Fruit fly (Drosophila melanogaster) whole organism, prepupa: ENCODE measurements around the gene fon.
A peak's percentile ranks its signal among the peaks of the same experiment; 100 is the strongest.

ENCODE experiments used
- Blimp-1 ChIP-seq: fragments of 200-800 bp; sonication (Bioruptor generic); optimal IDR thresholded peaks from 3 replicates; lab custom pipeline; 2017; ENCODE audit warnings: missing biosample characterization, missing genetic modification characterization, mild to moderate bottlenecking, moderate library complexity, missing genetic modification reagents
- CG10631 ChIP-seq: fragments of 200-800 bp; sonication (Bioruptor generic); optimal IDR thresholded peaks from 2 replicates; lab custom pipeline; 2016; ENCODE audit warnings: missing biosample characterization, missing genetic modification characterization
- CG10669 ChIP-seq: fragments of 200-800 bp; sonication (Bioruptor generic); optimal IDR thresholded peaks from 3 replicates; lab custom pipeline; 2018; ENCODE audit warnings: missing biosample characterization, mild to moderate bottlenecking, missing genetic modification characterization, moderate library complexity
- CG11294 ChIP-seq: fragments of 200-800 bp; sonication (Bioruptor generic); IDR thresholded peaks from 2 replicates; pipeline ENCODE4 v1.3.6; 2022; ENCODE audit warnings: missing biosample characterization, missing genetic modification characterization
- CG11902 ChIP-seq: fragments of 200-800 bp; sonication (Bioruptor generic); optimal IDR thresholded peaks from 3 replicates; lab custom pipeline; 2016; ENCODE audit warnings: missing biosample characterization, missing genetic modification characterization
- CG16779 ChIP-seq: fragments of 200-800 bp; sonication (Bioruptor generic); optimal IDR thresholded peaks from 3 replicates; lab custom pipeline; 2017; ENCODE audit warnings: missing biosample characterization, mild to moderate bottlenecking, missing genetic modification characterization
- CG3032 ChIP-seq: fragments of 200-800 bp; optimal IDR thresholded peaks from 2 replicates; lab custom pipeline; 2019; ENCODE audit warnings: missing biosample characterization, mild to moderate bottlenecking, missing genetic modification characterization, moderate library complexity
- CG32006 ChIP-seq: fragments of 200-800 bp; sonication (Bioruptor generic); optimal IDR thresholded peaks from 3 replicates; lab custom pipeline; 2017; ENCODE audit warnings: missing biosample characterization, mild to moderate bottlenecking, missing genetic modification characterization
- CG34406 ChIP-seq: fragments of 200-800 bp; sonication (Bioruptor generic); optimal IDR thresholded peaks from 3 replicates; lab custom pipeline; 2016; ENCODE audit warnings: missing biosample characterization, missing genetic modification characterization
- CG4318 ChIP-seq: fragments of 200-800 bp; sonication (Bioruptor generic); optimal IDR thresholded peaks from 3 replicates; lab custom pipeline; 2017; ENCODE audit warnings: missing biosample characterization, mild to moderate bottlenecking, missing genetic modification characterization
- CG6163 ChIP-seq: fragments of 200-800 bp; sonication (Bioruptor generic); IDR thresholded peaks from 3 replicates; pipeline ENCODE4 v1.3.6; 2022; ENCODE audit warnings: missing biosample characterization, missing genetic modification characterization
- CG6276 ChIP-seq: fragments of 200-800 bp; sonication (Bioruptor generic); optimal IDR thresholded peaks from 2 replicates; lab custom pipeline; 2017; ENCODE audit warnings: missing biosample characterization, mild to moderate bottlenecking, missing genetic modification characterization
- CG6792 ChIP-seq: fragments of 200-800 bp; sonication (Bioruptor generic); optimal IDR thresholded peaks from 3 replicates; lab custom pipeline; 2016; ENCODE audit warnings: missing biosample characterization, missing genetic modification characterization
- CG6808 ChIP-seq: fragments of 200-800 bp; sonication (Bioruptor generic); optimal IDR thresholded peaks from 3 replicates; lab custom pipeline; 2017; ENCODE audit warnings: missing biosample characterization, missing genetic modification characterization, mild to moderate bottlenecking, moderate library complexity, missing genetic modification reagents
- CG6854 ChIP-seq: fragments of 200-800 bp; sonication (Bioruptor generic); optimal IDR thresholded peaks from 2 replicates; lab custom pipeline; 2017; ENCODE audit warnings: missing biosample characterization, mild to moderate bottlenecking, missing genetic modification characterization
- CG7368 ChIP-seq: fragments of 200-800 bp; sonication (Bioruptor generic); optimal IDR thresholded peaks from 3 replicates; lab custom pipeline; 2016; ENCODE audit warnings: missing biosample characterization, missing genetic modification characterization
- CG8119 ChIP-seq: fragments of 200-800 bp; sonication (Bioruptor generic); IDR thresholded peaks from 3 replicates; pipeline ENCODE4 v1.3.6; 2022; ENCODE audit warnings: missing biosample characterization, missing genetic modification characterization
- CG8632 ChIP-seq: fragments of 200-800 bp; sonication (Bioruptor generic); optimal IDR thresholded peaks from 3 replicates; lab custom pipeline; 2016; ENCODE audit warnings: missing biosample characterization, missing genetic modification characterization
- CG9139 ChIP-seq: fragments of 200-800 bp; sonication (Bioruptor generic); optimal IDR thresholded peaks from 3 replicates; lab custom pipeline; 2017; ENCODE audit warnings: missing biosample characterization, mild to moderate bottlenecking, missing genetic modification characterization
- Eip78C ChIP-seq: fragments of 200-800 bp; sonication (Bioruptor generic); peaks from one replicate; lab custom pipeline; 2016; ENCODE audit warnings: missing biosample characterization, missing genetic modification characterization
- Eip93F ChIP-seq: fragments of 200-800 bp; sonication (Bioruptor generic); optimal IDR thresholded peaks from 2 replicates; lab custom pipeline; 2016; ENCODE audit warnings: missing biosample characterization, mild to moderate bottlenecking, missing genetic modification characterization
- Ets96B ChIP-seq: fragments of 200-800 bp; optimal IDR thresholded peaks from 2 replicates; lab custom pipeline; 2019; ENCODE audit warnings: missing biosample characterization, mild to moderate bottlenecking, missing genetic modification characterization, moderate library complexity
- Gug ChIP-seq: fragments of 200-800 bp; sonication (Bioruptor generic); IDR thresholded peaks from 2 replicates; pipeline ENCODE4 v1.3.6; 2022; ENCODE audit warnings: missing biosample characterization, missing genetic modification characterization
- Hr39 ChIP-seq: fragments of 200-800 bp; sonication (Bioruptor generic); optimal IDR thresholded peaks from 2 replicates; lab custom pipeline; 2016; ENCODE audit warnings: missing biosample characterization, missing genetic modification characterization
- Hr4 ChIP-seq: fragments of 200-800 bp; sonication (Bioruptor generic); optimal IDR thresholded peaks from 3 replicates; lab custom pipeline; 2016; ENCODE audit warnings: missing biosample characterization, missing genetic modification characterization
- Lpt ChIP-seq: fragments of 200-800 bp; sonication (Bioruptor generic); optimal IDR thresholded peaks from 3 replicates; lab custom pipeline; 2016; ENCODE audit warnings: missing biosample characterization, missing genetic modification characterization
- Met ChIP-seq: fragments of 200-800 bp; sonication (Bioruptor generic); optimal IDR thresholded peaks from 3 replicates; lab custom pipeline; 2016; ENCODE audit warnings: missing biosample characterization, missing genetic modification characterization
- OdsH ChIP-seq: fragments of 200-800 bp; sonication (Bioruptor generic); optimal IDR thresholded peaks from 3 replicates; lab custom pipeline; 2016; ENCODE audit warnings: missing biosample characterization, missing genetic modification characterization
- Smox ChIP-seq: fragments of 200-800 bp; sonication (Bioruptor generic); optimal IDR thresholded peaks from 3 replicates; lab custom pipeline; 2016; ENCODE audit warnings: missing biosample characterization, missing genetic modification characterization
- Sox102F ChIP-seq: fragments of 200-800 bp; sonication (Bioruptor generic); optimal IDR thresholded peaks from 2 replicates; lab custom pipeline; 2016; ENCODE audit warnings: missing biosample characterization, mild to moderate bottlenecking, missing genetic modification characterization
- Sox14 ChIP-seq: fragments of 200-800 bp; sonication (Bioruptor generic); optimal IDR thresholded peaks from 3 replicates; lab custom pipeline; 2016; ENCODE audit warnings: missing biosample characterization, missing genetic modification characterization
- Sox15 ChIP-seq: fragments of 200-800 bp; sonication (Bioruptor generic); optimal IDR thresholded peaks from 3 replicates; lab custom pipeline; 2016; ENCODE audit warnings: missing biosample characterization, missing genetic modification characterization
- achi ChIP-seq: fragments of 200-800 bp; sonication (Bioruptor generic); optimal IDR thresholded peaks from 3 replicates; lab custom pipeline; 2016; ENCODE audit warnings: missing biosample characterization, missing genetic modification characterization
- acj6 ChIP-seq: fragments of 200-800 bp; sonication (Bioruptor generic); optimal IDR thresholded peaks from 3 replicates; lab custom pipeline; 2016; ENCODE audit warnings: missing biosample characterization, missing genetic modification characterization
- cyc ChIP-seq: fragments of 200-800 bp; sonication (Bioruptor generic); optimal IDR thresholded peaks from 3 replicates; lab custom pipeline; 2016; ENCODE audit warnings: missing biosample characterization, missing genetic modification characterization
- dac ChIP-seq: fragments of 200-800 bp; sonication (Bioruptor generic); optimal IDR thresholded peaks from 2 replicates; lab custom pipeline; 2017; ENCODE audit warnings: missing biosample characterization, mild to moderate bottlenecking, missing genetic modification characterization
- dsx ChIP-seq: fragments of 200-800 bp; optimal IDR thresholded peaks from 3 replicates; lab custom pipeline; 2019; ENCODE audit warnings: missing biosample characterization, mild to moderate bottlenecking, missing genetic modification characterization, moderate library complexity; ENCODE audit not compliant: poor library complexity, severe bottlenecking
- eg ChIP-seq: fragments of 200-800 bp; sonication (Bioruptor generic); IDR thresholded peaks from 3 replicates; pipeline ENCODE4 v1.3.6; 2022; ENCODE audit warnings: missing biosample characterization, missing genetic modification characterization
- esn ChIP-seq: fragments of 200-800 bp; sonication (Bioruptor generic); optimal IDR thresholded peaks from 2 replicates; lab custom pipeline; 2016; ENCODE audit warnings: missing biosample characterization, mild to moderate bottlenecking, missing genetic modification characterization, moderate library complexity
- fd59A ChIP-seq: fragments of 200-800 bp; sonication (Bioruptor generic); optimal IDR thresholded peaks from 2 replicates; lab custom pipeline; 2017; ENCODE audit warnings: missing biosample characterization, mild to moderate bottlenecking, missing genetic modification characterization, missing genetic modification reagents
- fd85E ChIP-seq: fragments of 200-800 bp; sonication (Bioruptor generic); optimal IDR thresholded peaks from 3 replicates; lab custom pipeline; 2016; ENCODE audit warnings: missing biosample characterization, missing genetic modification characterization
- lz ChIP-seq: fragments of 200-800 bp; sonication (Bioruptor generic); optimal IDR thresholded peaks from 3 replicates; lab custom pipeline; 2016; ENCODE audit warnings: missing biosample characterization, missing genetic modification characterization
- net ChIP-seq: fragments of 200-800 bp; sonication (Bioruptor generic); optimal IDR thresholded peaks from 3 replicates; lab custom pipeline; 2016; ENCODE audit warnings: missing biosample characterization, missing genetic modification characterization
- pdm3 ChIP-seq: fragments of 200-800 bp; sonication (Bioruptor generic); optimal IDR thresholded peaks from 3 replicates; lab custom pipeline; 2016; ENCODE audit warnings: missing biosample characterization, missing genetic modification characterization
- ss ChIP-seq, 2 experiments: fragments of 200-800 bp; sonication (Bioruptor generic); optimal IDR thresholded peaks; 2 replicates in 1 of 2; 3 replicates in 1 of 2; lab custom pipeline; 2017 to 2018; ENCODE audit warnings: mild to moderate bottlenecking in 2 of 2, missing biosample characterization in 2 of 2, missing genetic modification characterization in 2 of 2, moderate library complexity in 1 of 2
- svp ChIP-seq: fragments of 200-800 bp; sonication (Bioruptor generic); peaks from one replicate; lab custom pipeline; 2016; ENCODE audit warnings: missing biosample characterization, missing genetic modification characterization
- topi ChIP-seq: fragments of 200-800 bp; sonication (Bioruptor generic); optimal IDR thresholded peaks from 3 replicates; lab custom pipeline; 2016; ENCODE audit warnings: missing biosample characterization, missing genetic modification characterization

The fon gene

DNA sequence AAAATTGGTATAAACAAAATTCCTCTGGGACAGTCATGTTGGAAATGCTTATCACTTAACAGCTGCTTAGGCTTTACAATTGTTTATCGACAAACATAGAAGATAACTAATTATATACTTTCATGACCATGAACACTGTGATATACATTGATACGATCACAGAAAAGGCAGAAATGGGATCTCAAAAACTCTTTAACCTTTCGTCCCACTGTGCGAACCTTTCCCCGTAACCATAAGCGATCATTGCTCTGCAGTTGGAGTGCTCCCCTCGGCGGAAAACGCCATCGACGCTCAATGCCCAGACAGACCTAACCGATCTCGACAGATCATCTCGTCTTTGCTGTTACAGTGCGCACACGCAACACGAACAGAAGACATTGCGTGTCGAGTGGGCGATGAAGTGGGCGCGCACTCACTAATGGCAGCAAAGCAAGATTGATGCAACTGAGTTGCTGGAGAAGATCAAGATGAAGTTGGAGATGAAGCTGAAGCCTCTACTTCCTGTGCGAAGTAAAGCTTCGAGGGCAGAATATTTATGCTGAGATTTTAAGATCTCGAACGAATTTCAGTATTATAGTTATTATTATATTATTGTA is 38.4 kb upstream of the fon start:
- no peak for TF ChIP-seq fd59A
- peak; percentile 3 for TF ChIP-seq Hr4 (GFP tag; lab: Kevin White, UChicago)
- TF ChIP-seq achi (GFP tag; lab: Kevin White, UChicago): no peak
- TF ChIP-seq Lpt (GFP tag; lab: Kevin White, UChicago): no peak
- TF ChIP-seq CG6854 (GFP tag; lab: Kevin White, UChicago): no peak
- TF ChIP-seq svp (GFP tag; lab: Kevin White, UChicago): peak; percentile 32
- TF ChIP-seq CG6276 (GFP tag; lab: Kevin White, UChicago): no peak
- no peak for TF ChIP-seq CG10631 (GFP tag; lab: Kevin White, UChicago)
- no peak for TF ChIP-seq cyc (GFP tag; lab: Kevin White, UChicago)
- TF ChIP-seq CG11902 (GFP tag; lab: Kevin White, UChicago): no peak
- 0 out of 3 replicates have a peak, but pooled peaks have one; percentile 26 for TF ChIP-seq CG6163
- TF ChIP-seq Blimp-1 (GFP tag; lab: Kevin White, UChicago): no peak
- TF ChIP-seq topi (GFP tag; lab: Kevin White, UChicago): peak; percentile 1
- TF ChIP-seq Eip93F (GFP tag; lab: Kevin White, UChicago): no peak
- TF ChIP-seq CG4318 (GFP tag; lab: Kevin White, UChicago): peak; percentile 5
- TF ChIP-seq Ets96B (tag; lab: Kevin White, UChicago): no peak
- TF ChIP-seq CG8632: no peak
- TF ChIP-seq dsx: peak; percentile 17
- peak; percentile 77 for TF ChIP-seq Eip78C
- TF ChIP-seq Smox (GFP tag; lab: Kevin White, UChicago): no peak
- no peak for TF ChIP-seq Sox15
- TF ChIP-seq CG34406 (GFP tag; lab: Kevin White, UChicago): no peak
- no peak for TF ChIP-seq lz (GFP tag; lab: Kevin White, UChicago)
- no peak for TF ChIP-seq CG32006 (GFP tag; lab: Kevin White, UChicago)
- TF ChIP-seq fd85E (GFP tag; lab: Kevin White, UChicago): no peak
- no peak for TF ChIP-seq Sox102F (GFP tag; lab: Kevin White, UChicago)
- no peak for TF ChIP-seq CG10669
- TF ChIP-seq CG6792 (GFP tag; lab: Kevin White, UChicago): no peak
- peak; percentile 57; the same call in 2 of the 3 replicates for TF ChIP-seq eg (GFP tag; lab: Robert Waterston, UW)
- TF ChIP-seq OdsH: no peak
- TF ChIP-seq ss (GFP tag; optimal IDR thresholded peaks at IDR 0.05; lab: Kevin White, UChicago): peak in 1 of 2 experiments; percentile 88
- TF ChIP-seq CG8119: no peak
- peak; percentile 28; the same call in 1 of the 2 replicates for TF ChIP-seq Gug (GFP tag; lab: Robert Waterston, UW)
- TF ChIP-seq pdm3 (GFP tag; lab: Kevin White, UChicago): no peak
- no peak for TF ChIP-seq CG16779 (tag; lab: Kevin White, UChicago)
- no peak for TF ChIP-seq CG7368 (GFP tag; lab: Kevin White, UChicago)
- no peak for TF ChIP-seq Met (GFP tag; lab: Kevin White, UChicago)
- no peak for TF ChIP-seq acj6
- TF ChIP-seq, all 60 proteins: peak for 10

DNA sequence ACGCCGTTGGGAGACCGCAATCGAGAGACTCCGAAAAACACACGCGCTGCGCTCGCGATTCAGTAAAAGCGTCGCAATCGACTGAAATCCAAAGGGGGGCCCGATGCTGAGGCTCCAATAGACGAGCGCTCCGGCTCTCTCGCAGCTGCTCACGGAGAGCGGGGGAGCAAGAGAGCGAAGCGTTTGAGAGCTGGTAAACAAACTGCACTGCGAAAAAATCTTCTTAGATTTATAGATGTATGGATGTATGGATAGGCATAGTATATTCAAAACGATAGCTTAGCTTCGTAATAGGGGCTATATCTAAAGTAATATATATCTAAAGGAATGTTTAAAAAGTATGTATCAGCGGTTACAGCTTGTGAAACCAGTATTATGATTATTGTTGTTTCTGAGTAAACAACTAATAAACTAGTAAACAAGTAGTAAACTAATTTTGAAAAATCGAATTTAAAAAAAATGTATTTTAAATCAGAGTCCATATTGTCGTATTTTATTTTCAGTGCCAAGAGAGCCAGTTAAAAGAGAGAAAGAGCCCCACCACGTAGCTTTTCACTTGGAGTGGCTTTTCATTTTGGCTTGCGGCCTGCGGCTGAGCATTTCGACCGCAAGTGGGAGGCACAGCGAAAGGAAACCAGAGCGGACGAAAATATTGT is 37.6 kb upstream of the fon start, which contains the start of the genes Alp12 and CG13085:
Gene Alp12 (plus strand): TSS at position 584 of the 656 bp plus-strand sequence.
Gene CG13085 (plus strand): TSS at position 584 of the 656 bp plus-strand sequence.
- TF ChIP-seq CG10631 (GFP tag; lab: Kevin White, UChicago) (peak; percentile 98), Smox (GFP tag; lab: Kevin White, UChicago) (peak; percentile 94), CG6808 (GFP tag; lab: Kevin White, UChicago) (peak; percentile 94), CG9139 (peak; percentile 77), CG8119 (peak; percentile 99), net (GFP tag; lab: Kevin White, UChicago) (peak; percentile 97), Blimp-1 (GFP tag; lab: Kevin White, UChicago) (peak; percentile 86), achi (GFP tag; lab: Kevin White, UChicago) (peak; percentile 96), Hr4 (GFP tag; lab: Kevin White, UChicago) (peak; percentile 98), Sox14 (peak; percentile 96), svp (GFP tag; lab: Kevin White, UChicago) (peak; percentile 95), CG6276 (GFP tag; lab: Kevin White, UChicago) (peak; percentile 99), Eip78C (peak; percentile 99), CG3032 (peak; percentile 93), CG4318 (GFP tag; lab: Kevin White, UChicago) (peak; percentile 97), lz (GFP tag; lab: Kevin White, UChicago) (peak; percentile 96), CG11294 (peak; percentile 97), ss (GFP tag; optimal IDR thresholded peaks at IDR 0.05; lab: Kevin White, UChicago) (peak; percentile 89 to 90), OdsH (peak; percentile 97), Hr39 (GFP tag; lab: Kevin White, UChicago) (peak; percentile 91), dac (GFP tag; lab: Kevin White, UChicago) (peak; percentile 94), esn (GFP tag; lab: Kevin White, UChicago) (peak; percentile 97), CG7368 (GFP tag; lab: Kevin White, UChicago) (peak; percentile 93), topi (GFP tag; lab: Kevin White, UChicago) (peak; percentile 95), dsx (peak; percentile 91), fd85E (GFP tag; lab: Kevin White, UChicago) (peak; percentile 73)
